Worm (Caenorhabditis elegans): ENCODE measurements around the gene srab-8.

- TF ChIP-seq ztf-11 (tag; optimal IDR thresholded peaks at IDR 0.05): no peak
- no peak for TF ChIP-seq nhr-237 (tag; optimal IDR thresholded peaks at IDR 0.05)
These were observed 37.8 kb upstream of the srab-8 start, which contains the start of the genes irld-3 and F02C9.1 for ce11 chrV:3138488-3138887.

All from whole organism, L3 larva.